Fruit fly (Drosophila melanogaster): ENCODE data around the gene tut.

The tut gene

DNA sequence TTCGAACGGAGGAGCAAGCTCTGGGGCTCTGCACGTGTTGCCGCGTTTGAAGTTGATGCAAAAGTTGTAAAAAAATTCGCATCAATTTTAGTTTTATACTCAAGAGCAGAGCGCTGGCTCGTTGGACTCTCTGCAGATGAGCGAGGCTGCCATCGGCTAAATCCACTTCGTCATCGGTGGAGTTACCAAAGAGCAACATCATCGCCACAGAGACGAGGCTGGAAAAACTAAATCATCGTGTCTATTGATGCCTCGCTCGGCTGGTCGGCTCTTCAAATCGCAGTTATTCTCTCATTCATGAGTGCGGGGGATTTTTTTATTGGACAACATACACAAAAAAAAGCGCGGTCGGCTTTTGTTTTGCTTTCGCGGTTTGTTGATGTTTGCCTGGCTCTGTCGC is 45.1 kb downstream of the tut start, which contains the start of gene CG13675:
TSS of gene CG13675 (minus strand) at position 83 of the 400 bp plus-strand sequence.
- TF ChIP-seq CG8119 (GFP tag; IDR thresholded peaks at IDR 0.05) = 0 out of 3 replicates have a peak, but pooled peaks have one; percentile 24
- TF ChIP-seq eg (GFP tag; IDR thresholded peaks at IDR 0.05) = peak; percentile 26; the same call in 1 of the 3 replicates
- TF ChIP-seq CG6163 (GFP tag; IDR thresholded peaks at IDR 0.05) = no peak
- TF ChIP-seq CG10631 (GFP tag; optimal IDR thresholded peaks at IDR 0.05) = no peak
- TF ChIP-seq CG6792 (GFP tag; optimal IDR thresholded peaks at IDR 0.05) = no peak
- TF ChIP-seq ss (GFP tag; optimal IDR thresholded peaks at IDR 0.05) = no peak
- no peak for TF ChIP-seq acj6 (GFP tag; optimal IDR thresholded peaks at IDR 0.05)
- no peak for TF ChIP-seq Sox14 (GFP tag; optimal IDR thresholded peaks at IDR 0.05)
- no peak for TF ChIP-seq CG11902 (GFP tag; optimal IDR thresholded peaks at IDR 0.05)
- no peak for TF ChIP-seq Eip78C (GFP tag)
- TF ChIP-seq CG6276 (GFP tag; optimal IDR thresholded peaks at IDR 0.05) = no peak
- TF ChIP-seq CG4318 (GFP tag; optimal IDR thresholded peaks at IDR 0.05) = no peak
- TF ChIP-seq CG11294 (GFP tag; IDR thresholded peaks at IDR 0.05) = no peak
- TF ChIP-seq fd59A (GFP tag; optimal IDR thresholded peaks at IDR 0.05) = no peak

DNA sequence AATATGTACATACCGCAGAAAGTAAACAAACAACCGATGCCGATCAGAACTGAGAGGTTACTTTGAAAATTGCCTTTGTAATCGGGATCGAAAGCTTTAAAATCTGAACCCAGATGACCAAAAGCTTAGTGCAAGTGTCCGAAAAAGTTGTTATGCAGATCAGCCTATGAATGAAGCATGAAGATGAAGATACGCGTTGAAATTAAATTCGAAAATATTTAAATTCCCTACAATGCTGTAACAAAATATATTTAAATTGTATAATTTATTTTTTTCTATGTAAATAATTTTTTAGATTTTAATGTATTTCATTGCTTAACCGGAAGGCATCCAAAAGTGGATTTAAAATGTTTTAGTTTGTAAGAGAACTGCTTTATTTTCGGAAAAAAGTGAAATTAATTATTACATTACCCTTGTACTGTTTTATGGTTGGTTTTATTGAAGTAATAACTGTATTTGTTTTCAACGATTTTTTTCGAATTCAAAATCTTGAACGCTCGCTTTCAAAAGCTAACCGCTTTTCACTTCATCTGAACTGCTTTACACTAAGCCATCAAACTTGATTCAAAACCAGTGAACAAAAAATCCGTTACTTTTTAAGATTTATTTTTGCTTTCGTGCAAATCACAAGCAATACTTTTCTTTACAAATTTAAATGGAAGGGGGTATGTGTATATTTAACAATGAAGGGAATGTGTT is 50.7 kb downstream of the tut start, which contains the start of gene CG43886:
TSS of gene CG43886 (minus strand) at position 51 of the 699 bp plus-strand sequence.
- TF ChIP-seq CG11902 (GFP tag; optimal IDR thresholded peaks at IDR 0.05) (no peak), Met (GFP tag; optimal IDR thresholded peaks at IDR 0.05) (no peak), CG31627 (GFP tag; optimal IDR thresholded peaks at IDR 0.05) (no peak), CG15336 (GFP tag; IDR thresholded peaks at IDR 0.05) (no peak), CG8119 (GFP tag; IDR thresholded peaks at IDR 0.05) (no peak), eg (GFP tag; IDR thresholded peaks at IDR 0.05) (no peak), esn (GFP tag; optimal IDR thresholded peaks at IDR 0.05) (no peak), CG16779 (tag; optimal IDR thresholded peaks at IDR 0.05) (no peak), CG6163 (GFP tag; IDR thresholded peaks at IDR 0.05) (no peak), fkh (GFP tag; optimal IDR thresholded peaks at IDR 0.05) (no peak), CG3919 (GFP tag; optimal IDR thresholded peaks at IDR 0.05) (no peak), salr (GFP tag; optimal IDR thresholded peaks at IDR 0.05) (no peak), Eip93F (GFP tag; optimal IDR thresholded peaks at IDR 0.05) (no peak), CG6792 (GFP tag; optimal IDR thresholded peaks at IDR 0.05) (no peak), CG6854 (GFP tag; optimal IDR thresholded peaks at IDR 0.05) (no peak), Lpt (GFP tag; optimal IDR thresholded peaks at IDR 0.05) (no peak)

Measured in whole organism, prepupa.